Worm (Caenorhabditis elegans): ENCODE results near the gene srh-212.
A peak's percentile ranks its signal among the peaks of the same experiment; 100 is the strongest.

DNA sequence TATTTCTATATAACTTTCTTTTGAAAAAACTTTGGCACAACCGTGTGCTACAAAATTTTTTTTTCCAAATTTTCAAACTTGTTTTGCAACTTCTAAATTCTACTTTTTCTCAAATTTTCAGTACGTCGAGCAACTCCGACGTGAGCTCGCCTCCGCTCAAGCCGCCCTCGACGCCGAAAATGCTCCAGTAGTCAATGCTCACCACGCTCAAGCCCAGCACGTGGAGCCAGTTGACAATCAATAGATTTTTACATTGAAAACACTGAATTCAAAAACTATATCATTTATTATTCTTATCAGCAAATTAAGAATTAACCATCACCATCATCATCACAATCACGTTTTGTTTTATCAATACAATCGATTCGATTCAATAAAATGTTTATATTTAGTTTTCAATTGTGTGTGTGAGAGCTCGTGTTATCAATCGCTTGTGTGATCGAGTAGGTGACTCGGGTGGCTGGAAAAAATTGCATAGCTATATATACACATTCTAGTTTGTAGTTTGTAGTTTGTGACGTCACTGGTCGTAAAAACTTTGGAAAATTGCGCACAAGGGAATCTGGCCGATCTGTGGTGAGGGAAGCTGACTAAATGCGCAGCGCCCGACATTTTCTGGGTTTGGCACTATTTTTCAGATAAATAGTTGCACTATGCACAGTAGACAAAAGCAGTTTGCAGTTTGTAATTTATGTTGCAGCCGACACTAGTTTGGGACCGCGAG is 37.5 kb upstream of the srh-212 start:
- TF ChIP-seq egl-27 (tag; optimal IDR thresholded peaks at IDR 0.05) (no peak), ceh-82 (tag; optimal IDR thresholded peaks at IDR 0.05) (no peak), skn-1 (tag; optimal IDR thresholded peaks at IDR 0.05) (peak; percentile 19), nhr-11 (tag; optimal IDR thresholded peaks at IDR 0.05) (no peak), snpc-4 (tag; optimal IDR thresholded peaks at IDR 0.05) (no peak), lsy-2 (tag; optimal IDR thresholded peaks at IDR 0.05) (no peak), unc-62 (GFP tag; optimal IDR thresholded peaks at IDR 0.05) (no peak), elt-1 (tag; optimal IDR thresholded peaks at IDR 0.05) (no peak), blmp-1 (tag; optimal IDR thresholded peaks at IDR 0.05; ENCODE audit: insufficient read depth) (no peak), nhr-237 (tag; optimal IDR thresholded peaks at IDR 0.05) (no peak), ama-1 (optimal IDR thresholded peaks at IDR 0.05) (peak; percentile 22), gmeb-1 (tag; optimal IDR thresholded peaks at IDR 0.05) (peak; percentile 18)

All from whole organism, L2 larva.